Worm (Caenorhabditis elegans): ENCODE results near the gene F01G10.10.

Gene F01G10.10

DNA sequence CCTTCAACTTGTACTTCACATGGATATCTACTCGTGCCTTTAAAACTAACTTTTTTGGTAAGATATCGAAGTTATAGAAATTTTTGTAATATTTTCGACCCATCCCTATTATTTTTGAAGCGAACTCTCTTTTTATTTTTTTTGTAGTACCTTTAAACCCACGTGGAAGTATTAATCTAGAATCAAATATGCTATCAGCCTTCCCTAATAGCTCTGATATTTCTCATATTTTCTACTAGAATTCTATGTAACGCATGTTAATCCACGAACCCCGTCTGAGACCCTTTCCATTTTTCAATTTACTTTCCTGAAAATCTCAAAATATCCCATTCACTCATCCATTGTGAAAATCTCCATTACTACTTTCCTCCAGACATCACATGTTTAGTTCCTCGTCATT is 27.4 kb downstream of the F01G10.10 start:
- TF ChIP-seq ceh-16 (tag; optimal IDR thresholded peaks at IDR 0.05) (no peak), nhr-6 (tag; optimal IDR thresholded peaks at IDR 0.05) (no peak), R02D3.7 (tag; optimal IDR thresholded peaks at IDR 0.05) (no peak), snpc-4 (tag; optimal IDR thresholded peaks at IDR 0.05) (no peak), mdl-1 (tag; optimal IDR thresholded peaks at IDR 0.05) (no peak), sma-3 (GFP tag; optimal IDR thresholded peaks at IDR 0.05) (no peak), nhr-25 (tag; optimal IDR thresholded peaks at IDR 0.05) (no peak), ztf-4 (tag; optimal IDR thresholded peaks at IDR 0.05) (no peak), zag-1 (tag; optimal IDR thresholded peaks at IDR 0.05) (no peak), nhr-129 (tag; optimal IDR thresholded peaks at IDR 0.05) (no peak), mab-5 (tag; optimal IDR thresholded peaks at IDR 0.05) (no peak), nhr-77 (tag; optimal IDR thresholded peaks at IDR 0.05) (no peak), nhr-12 (tag; optimal IDR thresholded peaks at IDR 0.05) (no peak), skn-1 (tag; optimal IDR thresholded peaks at IDR 0.05) (no peak), aly-2 (tag; optimal IDR thresholded peaks at IDR 0.05) (no peak), C34F6.9 (tag; optimal IDR thresholded peaks at IDR 0.05) (no peak), nhr-10 (tag; optimal IDR thresholded peaks at IDR 0.05) (no peak), ztf-1 (GFP tag; conservative IDR thresholded peaks at IDR 0.05) (no peak), unc-55 (GFP tag; optimal IDR thresholded peaks at IDR 0.05) (no peak), unc-39 (tag; optimal IDR thresholded peaks at IDR 0.05) (no peak)

DNA sequence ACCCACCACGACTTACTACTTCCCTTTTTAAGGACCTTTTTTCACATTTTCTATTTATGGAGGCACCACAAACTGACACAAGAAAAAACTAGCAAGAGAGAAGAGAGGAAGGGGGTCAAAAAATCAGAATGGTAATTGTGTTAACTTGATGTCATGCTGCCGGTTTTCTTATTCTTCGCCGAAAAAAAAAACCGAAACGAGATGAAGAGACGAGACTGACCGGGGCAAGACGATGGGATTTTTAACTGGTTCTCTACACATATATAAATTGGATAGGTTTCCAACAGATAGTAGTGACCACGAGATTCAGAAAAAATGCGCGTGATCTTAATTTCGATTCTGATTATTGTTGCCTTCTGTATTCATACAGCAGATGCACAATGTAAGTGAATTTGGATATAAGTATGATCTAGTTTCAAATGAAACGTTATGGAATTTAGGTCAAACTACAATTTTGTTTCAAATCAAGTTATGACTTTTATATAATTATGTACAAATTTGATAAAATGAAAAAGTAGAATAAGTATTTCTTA is 27.9 kb downstream of the F01G10.10 start, which contains the start of gene Y43C5A.3:
Gene Y43C5A.3 (plus strand): TSS at position 256 of the 533 bp plus-strand sequence.
- TF ChIP-seq unc-55 (GFP tag; optimal IDR thresholded peaks at IDR 0.05) (no peak), crh-2 (tag; optimal IDR thresholded peaks at IDR 0.05) (peak; percentile 13), lsy-2 (tag; optimal IDR thresholded peaks at IDR 0.05) (no peak), gmeb-1 (tag; optimal IDR thresholded peaks at IDR 0.05) (no peak), unc-39 (tag; optimal IDR thresholded peaks at IDR 0.05) (no peak), sma-3 (GFP tag; optimal IDR thresholded peaks at IDR 0.05) (peak; percentile 21), F13H6.1 (tag; optimal IDR thresholded peaks at IDR 0.05) (no peak), nhr-129 (tag; optimal IDR thresholded peaks at IDR 0.05) (peak; percentile 11), skn-1 (tag; optimal IDR thresholded peaks at IDR 0.05) (no peak)

DNA sequence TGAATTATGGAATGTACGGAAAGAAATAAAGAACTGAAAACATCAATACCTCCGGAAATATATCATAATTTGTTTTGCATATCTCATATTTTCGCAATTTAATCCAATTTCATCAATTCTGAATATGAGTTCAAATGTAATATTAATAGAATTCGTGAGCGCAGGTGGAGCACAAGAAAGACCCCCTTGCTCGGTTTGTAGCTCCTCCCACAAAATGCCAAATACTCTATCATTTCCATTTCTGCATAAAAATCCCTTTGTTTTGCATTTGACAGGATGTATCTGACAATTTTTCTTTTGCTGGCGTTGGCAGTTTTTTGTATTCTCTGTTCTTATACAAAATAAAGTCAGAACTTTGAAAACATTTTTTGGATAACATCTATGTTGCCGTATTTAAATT is 29.1 kb downstream of the F01G10.10 start:
- TF ChIP-seq C34F6.9 (tag; optimal IDR thresholded peaks at IDR 0.05): no peak
- no peak for TF ChIP-seq R02D3.7 (tag; optimal IDR thresholded peaks at IDR 0.05)
- no peak for TF ChIP-seq Y55F3AM.14 (GFP tag; optimal IDR thresholded peaks at IDR 0.05)
- no peak for TF ChIP-seq elt-1 (tag; optimal IDR thresholded peaks at IDR 0.05)
- TF ChIP-seq nhr-237 (tag; optimal IDR thresholded peaks at IDR 0.05): no peak
- TF ChIP-seq gmeb-1 (tag; optimal IDR thresholded peaks at IDR 0.05): no peak
- TF ChIP-seq lin-13 (GFP tag; optimal IDR thresholded peaks at IDR 0.05): no peak
- TF ChIP-seq fos-1 (tag; optimal IDR thresholded peaks at IDR 0.05): no peak
- no peak for TF ChIP-seq elt-3 (tag; optimal IDR thresholded peaks at IDR 0.05)
- no peak for TF ChIP-seq mbf-1 (tag; optimal IDR thresholded peaks at IDR 0.05)
- TF ChIP-seq sma-3 (GFP tag; optimal IDR thresholded peaks at IDR 0.05): no peak
- TF ChIP-seq ceh-16 (tag; optimal IDR thresholded peaks at IDR 0.05): no peak
- TF ChIP-seq skn-1 (tag; optimal IDR thresholded peaks at IDR 0.05): no peak
- TF ChIP-seq nhr-25 (tag; optimal IDR thresholded peaks at IDR 0.05): no peak

DNA sequence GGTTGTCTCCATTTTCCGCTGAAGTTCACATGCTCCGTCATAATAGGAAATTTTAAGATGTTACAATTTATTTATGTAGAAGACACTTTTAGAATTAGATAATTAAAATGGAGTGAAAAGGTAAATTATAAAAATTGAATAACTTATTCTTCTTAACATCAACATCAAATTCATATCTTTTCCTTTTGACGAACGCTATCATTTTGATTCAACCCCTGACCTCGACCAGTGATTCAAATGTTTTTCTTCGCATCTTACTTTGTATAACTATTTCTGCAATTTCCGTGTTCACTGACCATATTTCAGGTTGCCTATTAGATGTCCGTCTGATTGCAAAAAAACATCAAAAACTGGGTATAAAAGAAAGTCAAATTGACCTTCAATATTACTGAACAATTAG is 31.0 kb downstream of the F01G10.10 start, which contains the start of gene Y43C5A.7:
Gene Y43C5A.7 (plus strand): TSS at position 301 of the 400 bp plus-strand sequence.
- TF ChIP-seq fos-1 (tag; optimal IDR thresholded peaks at IDR 0.05) (no peak), nhr-6 (tag; optimal IDR thresholded peaks at IDR 0.05) (no peak), peb-1 (tag; optimal IDR thresholded peaks at IDR 0.05) (no peak), C34F6.9 (tag; optimal IDR thresholded peaks at IDR 0.05) (no peak), nhr-77 (tag; optimal IDR thresholded peaks at IDR 0.05) (no peak), nhr-21 (tag; optimal IDR thresholded peaks at IDR 0.05) (no peak), unc-39 (tag; optimal IDR thresholded peaks at IDR 0.05) (no peak), ceh-16 (tag; optimal IDR thresholded peaks at IDR 0.05) (no peak), alr-1 (tag; optimal IDR thresholded peaks at IDR 0.05) (no peak), mdl-1 (tag; optimal IDR thresholded peaks at IDR 0.05) (no peak)

DNA sequence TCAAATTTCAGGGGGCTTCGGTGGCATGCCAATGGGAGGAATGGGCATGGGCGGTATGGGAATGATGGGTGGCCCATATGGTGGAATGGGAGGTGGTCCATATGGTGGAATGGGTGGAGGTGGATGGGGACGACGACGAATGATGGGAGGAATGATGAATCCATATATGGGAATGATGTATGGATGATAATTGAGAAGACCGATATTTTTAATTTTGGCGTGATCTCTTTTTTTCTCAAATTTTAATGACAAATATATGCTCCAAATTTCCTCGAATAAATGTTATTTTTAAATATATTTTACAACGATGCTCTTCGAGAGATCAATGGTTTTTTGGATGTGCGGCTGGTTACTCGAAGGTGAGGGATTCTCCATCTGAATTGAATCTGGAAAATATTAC is 31.8 kb downstream of the F01G10.10 start, which contains the start of gene Y43C5A.4:
Gene Y43C5A.4 (plus strand): TSS at position 301 of the 400 bp plus-strand sequence.
- TF ChIP-seq blmp-1 (tag; optimal IDR thresholded peaks at IDR 0.05; ENCODE audit: insufficient read depth): no peak

Measured in whole organism, L2 larva.